Fruit fly (Drosophila melanogaster) whole organism, embryonic: ENCODE results near the gene CG9114.

Experiments
- Atf6 ChIP-seq: fragments of 200-800 bp; sonication (Bioruptor generic); IDR thresholded peaks from 2 replicates; pipeline ENCODE4 v1.3.6; 2022; ENCODE audit warnings: missing biosample characterization, missing genetic modification characterization
- CG10543 ChIP-seq: fragments of 200-800 bp; sonication (Bioruptor generic); optimal IDR thresholded peaks from 3 replicates; lab custom pipeline; 2017; ENCODE audit warnings: missing biosample characterization, mild to moderate bottlenecking, missing genetic modification characterization, moderate library complexity
- CG11247 ChIP-seq: fragments of 200-800 bp; sonication (Bioruptor generic); IDR thresholded peaks from 2 replicates; pipeline ENCODE4 v1.3.6; 2022; ENCODE audit warnings: missing biosample characterization, missing genetic modification characterization
- CG11504 ChIP-seq: fragments of 200-800 bp; sonication (Bioruptor generic); optimal IDR thresholded peaks from 3 replicates; lab custom pipeline; 2019; ENCODE audit warnings: missing biosample characterization, mild to moderate bottlenecking, missing genetic modification characterization, moderate library complexity
- CG12769 ChIP-seq: fragments of 200-800 bp; sonication (Bioruptor generic); optimal IDR thresholded peaks from 2 replicates; lab custom pipeline; 2019; ENCODE audit warnings: missing biosample characterization, mild to moderate bottlenecking, missing genetic modification characterization, moderate library complexity
- CG17359 ChIP-seq: fragments of 200-800 bp; sonication (Bioruptor generic); optimal IDR thresholded peaks from 3 replicates; lab custom pipeline; 2018; ENCODE audit warnings: missing biosample characterization, mild to moderate bottlenecking, missing genetic modification characterization, moderate library complexity
- CG2712 ChIP-seq: fragments of 200-800 bp; optimal IDR thresholded peaks from 3 replicates; lab custom pipeline; 2019; ENCODE audit warnings: missing biosample characterization, mild to moderate bottlenecking, missing genetic modification characterization, moderate library complexity
- CG2889 ChIP-seq: fragments of 200-800 bp; sonication (Bioruptor generic); IDR thresholded peaks from 3 replicates; pipeline ENCODE4 v1.3.6; 2022; ENCODE audit warnings: missing biosample characterization, missing genetic modification characterization
- CG31224 ChIP-seq: fragments of 200-800 bp; sonication (Bioruptor generic); IDR thresholded peaks from 2 replicates; pipeline ENCODE4 v1.3.6; 2022; ENCODE audit warnings: missing biosample characterization, missing genetic modification characterization
- CG3407 ChIP-seq: fragments of 200-800 bp; sonication (Bioruptor generic); optimal IDR thresholded peaks from 2 replicates; lab custom pipeline; 2018; ENCODE audit warnings: missing biosample characterization, mild to moderate bottlenecking, missing genetic modification characterization
- CG34376 ChIP-seq: fragments of 200-800 bp; sonication (Bioruptor generic); optimal IDR thresholded peaks from 2 replicates; lab custom pipeline; 2018; ENCODE audit warnings: missing biosample characterization, mild to moderate bottlenecking, missing genetic modification characterization
- CG4730 ChIP-seq: fragments of 200-800 bp; sonication (Bioruptor generic); IDR thresholded peaks from 2 replicates; pipeline ENCODE4 v1.3.6; 2022; ENCODE audit warnings: missing biosample characterization, missing genetic modification characterization
- CG6854 ChIP-seq: fragments of 200-800 bp; sonication (Bioruptor generic); optimal IDR thresholded peaks from 3 replicates; lab custom pipeline; 2017; ENCODE audit warnings: missing biosample characterization, mild to moderate bottlenecking, missing genetic modification characterization
- CG7271 ChIP-seq: fragments of 200-800 bp; sonication (Bioruptor generic); optimal IDR thresholded peaks from 2 replicates; lab custom pipeline; 2018; ENCODE audit warnings: missing biosample characterization, mild to moderate bottlenecking, missing genetic modification characterization, moderate library complexity
- CG7357 ChIP-seq: fragments of 200-800 bp; sonication (Bioruptor generic); IDR thresholded peaks from 3 replicates; pipeline ENCODE4 v1.3.6; 2022; ENCODE audit warnings: missing biosample characterization, missing genetic modification characterization
- CG9215 ChIP-seq: fragments of 200-800 bp; sonication (Bioruptor generic); IDR thresholded peaks from 2 replicates; pipeline ENCODE4 v1.3.6; 2022; ENCODE audit warnings: missing biosample characterization, missing genetic modification characterization
- CG9727 ChIP-seq: fragments of 200-800 bp; sonication (Bioruptor generic); optimal IDR thresholded peaks from 3 replicates; lab custom pipeline; 2017; ENCODE audit warnings: missing biosample characterization, mild to moderate bottlenecking, missing genetic modification characterization
- CoRest ChIP-seq: fragments of 200-800 bp; sonication (Bioruptor generic); optimal IDR thresholded peaks from 3 replicates; lab custom pipeline; 2018; ENCODE audit warnings: missing biosample characterization, mild to moderate bottlenecking, missing genetic modification characterization, moderate library complexity
- Dad ChIP-seq: fragments of 200-800 bp; sonication (Bioruptor generic); optimal IDR thresholded peaks from 3 replicates; lab custom pipeline; 2016; ENCODE audit warnings: missing biosample characterization, missing genetic modification characterization
- Doc3 ChIP-seq: fragments of 200-800 bp; sonication (Bioruptor generic); IDR thresholded peaks from 3 replicates; pipeline ENCODE4 v1.3.6; 2022; ENCODE audit warnings: missing biosample characterization, missing genetic modification characterization; ENCODE audit not compliant: partially characterized antibody
- E2f1 ChIP-seq: fragments of 200-800 bp; sonication (Bioruptor generic); IDR thresholded peaks from 2 replicates; pipeline ENCODE4 v1.3.6; 2022; ENCODE audit warnings: missing biosample characterization, missing genetic modification characterization
- HHEX ChIP-seq: fragments of 200-800 bp; sonication (Bioruptor generic); optimal IDR thresholded peaks from 3 replicates; lab custom pipeline; 2017; ENCODE audit warnings: missing biosample characterization, mild to moderate bottlenecking, missing genetic modification characterization, missing genetic modification reagents
- Hr39 ChIP-seq: fragments of >200 bp; optimal IDR thresholded peaks from 2 replicates; lab custom pipeline; 2017
- Hsf ChIP-seq: fragments of 200-800 bp; sonication (Bioruptor generic); optimal IDR thresholded peaks from 3 replicates; lab custom pipeline; 2016; ENCODE audit warnings: missing biosample characterization, missing genetic modification characterization
- Lhr ChIP-seq: fragments of 200-800 bp; sonication (Bioruptor generic); optimal IDR thresholded peaks from 3 replicates; lab custom pipeline; 2017; ENCODE audit warnings: mild to moderate bottlenecking, missing biosample characterization, missing genetic modification reagents, missing genetic modification characterization
- MBD-R2 ChIP-seq: fragments of 200-800 bp; sonication (Bioruptor generic); IDR thresholded peaks from 2 replicates; pipeline ENCODE4 v1.3.6; 2022; ENCODE audit warnings: missing biosample characterization, missing genetic modification characterization
- Max ChIP-seq: fragments of 200-800 bp; sonication (Bioruptor generic); optimal IDR thresholded peaks from 2 replicates; lab custom pipeline; 2016; ENCODE audit warnings: missing biosample characterization, mild to moderate bottlenecking, missing genetic modification characterization
- Meics ChIP-seq: fragments of 200-800 bp; sonication (Bioruptor generic); optimal IDR thresholded peaks from 2 replicates; lab custom pipeline; 2017; ENCODE audit warnings: missing biosample characterization, mild to moderate bottlenecking, missing genetic modification characterization
- Sry-δ ChIP-seq: fragments of 200-800 bp; sonication (Bioruptor generic); optimal IDR thresholded peaks from 2 replicates; lab custom pipeline; 2016; ENCODE audit warnings: missing biosample characterization, missing genetic modification characterization
- Trl ChIP-seq, 3 experiments: fragments of >200 bp in 2 of 3; fragments of 200-800 bp in 1 of 3; sonication (Bioruptor generic) in 1 of 3; optimal IDR thresholded peaks; 2 replicates in 1 of 3; 3 replicates in 2 of 3; lab custom pipeline; 2016 to 2017; ENCODE audit warnings: missing biosample characterization in 1 of 3, missing genetic modification characterization in 1 of 3
- ab ChIP-seq: fragments of 200-800 bp; sonication (Bioruptor generic); optimal IDR thresholded peaks from 2 replicates; lab custom pipeline; 2016; ENCODE audit warnings: missing biosample characterization, missing genetic modification characterization
- al ChIP-seq: fragments of 200-800 bp; sonication (Bioruptor generic); IDR thresholded peaks from 2 replicates; pipeline ENCODE4 v1.3.6; 2022; ENCODE audit warnings: missing biosample characterization, missing genetic modification characterization
- bbx ChIP-seq: fragments of 200-800 bp; sonication (Bioruptor generic); IDR thresholded peaks from 2 replicates; pipeline ENCODE4 v1.3.6; 2022; ENCODE audit warnings: missing biosample characterization, missing genetic modification characterization; ENCODE audit not compliant: partially characterized antibody
- bowl ChIP-seq: fragments of 200-800 bp; sonication (Bioruptor generic); IDR thresholded peaks from 2 replicates; pipeline ENCODE4 v1.3.6; 2022; ENCODE audit warnings: missing biosample characterization, missing genetic modification characterization
- chinmo ChIP-seq: fragments of 200-800 bp; sonication (Bioruptor generic); IDR thresholded peaks from 4 replicates; pipeline ENCODE4 v1.3.6; 2022; ENCODE audit warnings: missing biosample characterization, missing genetic modification characterization; ENCODE audit not compliant: partially characterized antibody
- crol ChIP-seq: fragments of 200-800 bp; sonication (Bioruptor generic); IDR thresholded peaks from 2 replicates; pipeline ENCODE4 v1.3.6; 2022; ENCODE audit warnings: missing biosample characterization, missing genetic modification characterization
- exex ChIP-seq: fragments of 200-800 bp; sonication (Bioruptor generic); optimal IDR thresholded peaks from 4 replicates; lab custom pipeline; 2018; ENCODE audit warnings: missing biosample characterization, mild to moderate bottlenecking, missing genetic modification characterization, moderate library complexity
- fd96Cb ChIP-seq: fragments of 200-800 bp; sonication (Bioruptor generic); optimal IDR thresholded peaks from 2 replicates; lab custom pipeline; 2018; ENCODE audit warnings: missing biosample characterization, mild to moderate bottlenecking, missing genetic modification characterization, moderate library complexity
- gcm2 ChIP-seq: fragments of 200-800 bp; sonication (Bioruptor generic); optimal IDR thresholded peaks from 2 replicates; lab custom pipeline; 2016; ENCODE audit warnings: missing biosample characterization, missing genetic modification characterization
- ind ChIP-seq: fragments of 200-800 bp; sonication (Bioruptor generic); optimal IDR thresholded peaks from 3 replicates; lab custom pipeline; 2016; ENCODE audit warnings: missing biosample characterization, missing genetic modification characterization
- jing ChIP-seq: fragments of 200-800 bp; sonication (Bioruptor generic); optimal IDR thresholded peaks from 2 replicates; lab custom pipeline; 2018; ENCODE audit warnings: missing biosample characterization, mild to moderate bottlenecking, missing genetic modification characterization
- mam ChIP-seq: fragments of 200-800 bp; sonication (Bioruptor generic); optimal IDR thresholded peaks from 3 replicates; lab custom pipeline; 2016; ENCODE audit warnings: missing biosample characterization, missing genetic modification characterization
- prd ChIP-seq, 3 experiments: fragments of >200 bp in 2 of 3; fragments of 200-800 bp in 1 of 3; sonication (Bioruptor generic) in 1 of 3; optimal IDR thresholded peaks in 2 of 3; IDR thresholded peaks in 1 of 3; 2 replicates in 2 of 3; 3 replicates in 1 of 3; pipeline versions ENCODE4 v1.3.6 to Lab custom; 2017 to 2022; ENCODE audit warnings: missing biosample characterization in 1 of 3, missing genetic modification characterization in 1 of 3
- row ChIP-seq: fragments of 200-800 bp; sonication (Bioruptor generic); IDR thresholded peaks from 3 replicates; pipeline ENCODE4 v1.3.6; 2022; ENCODE audit warnings: missing biosample characterization, missing genetic modification characterization
- sd ChIP-seq: fragments of 200-800 bp; sonication (Bioruptor generic); optimal IDR thresholded peaks from 3 replicates; lab custom pipeline; 2018; ENCODE audit warnings: missing biosample characterization, mild to moderate bottlenecking, missing genetic modification characterization, moderate library complexity
- sug ChIP-seq: fragments of 200-800 bp; optimal IDR thresholded peaks from 2 replicates; lab custom pipeline; 2019; ENCODE audit warnings: missing biosample characterization, mild to moderate bottlenecking, missing genetic modification characterization, moderate library complexity
- z ChIP-seq: fragments of 200-800 bp; sonication (Bioruptor generic); IDR thresholded peaks from 3 replicates; pipeline ENCODE4 v1.3.6; 2022; ENCODE audit warnings: missing biosample characterization, missing genetic modification characterization

CG9114 gene

DNA sequence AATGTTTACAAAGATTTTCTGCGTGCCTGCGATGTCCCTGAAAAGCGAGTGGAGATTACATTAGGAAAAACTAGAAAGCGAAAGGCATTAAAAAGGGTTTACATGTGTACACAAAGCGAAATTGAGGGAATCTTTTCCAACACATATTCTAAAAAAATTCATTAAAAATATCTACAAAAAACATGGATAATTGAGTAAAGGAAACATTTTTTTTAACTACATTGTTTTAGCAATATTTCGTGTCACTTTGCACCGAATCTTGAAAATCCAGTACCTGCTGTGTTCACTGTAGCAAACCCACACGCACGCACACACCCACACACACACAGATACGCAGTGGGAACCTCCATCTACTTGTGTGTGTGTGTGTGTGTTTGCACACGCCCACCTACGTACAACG is 28.7 kb downstream of the CG9114 start (continued):
- peak; percentile 19 for TF ChIP-seq CG6854
- no peak for TF ChIP-seq gcm2 (GFP tag; lab: Kevin White, UChicago)
- TF ChIP-seq Trl (optimal IDR thresholded peaks at IDR 0.05; lab: Kevin White, UChicago) = no peak
- no peak for TF ChIP-seq Trl (GFP tag; optimal IDR thresholded peaks at IDR 0.05; lab: Kevin White, UChicago)
- no peak for TF ChIP-seq fd96Cb (tag; lab: Kevin White, UChicago)
- TF ChIP-seq CG17359 (tag; lab: Kevin White, UChicago) = peak; percentile 9
- TF ChIP-seq prd (optimal IDR thresholded peaks at IDR 0.05; lab: Kevin White, UChicago) = no peak
- peak; percentile 60 for TF ChIP-seq prd (GFP tag; IDR thresholded peaks at IDR 0.05; lab: Robert Waterston, UW)
- 0 out of 2 replicates have a peak, but pooled peaks have one; percentile 24 for TF ChIP-seq MBD-R2 (GFP tag; lab: Robert Waterston, UW)
- no peak for TF ChIP-seq Hr39 (lab: Kevin White, UChicago)
- TF ChIP-seq CoRest = peak; percentile 16
- TF ChIP-seq Atf6 (GFP tag; lab: Robert Waterston, UW) = peak; percentile 32; the same call in 1 of the 2 replicates
- peak; percentile 23; the same call in 1 of the 2 replicates for TF ChIP-seq CG31224
- TF ChIP-seq ind (GFP tag; lab: Kevin White, UChicago) = peak; percentile 14
- TF ChIP-seq Meics (GFP tag; lab: Kevin White, UChicago) = peak; percentile 56
- peak; percentile 7 for TF ChIP-seq Hsf (GFP tag; lab: Kevin White, UChicago)
- TF ChIP-seq jing = no peak
- peak; percentile 23; the same call in 1 of the 2 replicates for TF ChIP-seq CG9215 (GFP tag; lab: Robert Waterston, UW)
- TF ChIP-seq CG4730 (GFP tag; lab: Robert Waterston, UW) = 0 out of 2 replicates have a peak, but pooled peaks have one; percentile 12
- TF ChIP-seq CG7357 = no peak

DNA sequence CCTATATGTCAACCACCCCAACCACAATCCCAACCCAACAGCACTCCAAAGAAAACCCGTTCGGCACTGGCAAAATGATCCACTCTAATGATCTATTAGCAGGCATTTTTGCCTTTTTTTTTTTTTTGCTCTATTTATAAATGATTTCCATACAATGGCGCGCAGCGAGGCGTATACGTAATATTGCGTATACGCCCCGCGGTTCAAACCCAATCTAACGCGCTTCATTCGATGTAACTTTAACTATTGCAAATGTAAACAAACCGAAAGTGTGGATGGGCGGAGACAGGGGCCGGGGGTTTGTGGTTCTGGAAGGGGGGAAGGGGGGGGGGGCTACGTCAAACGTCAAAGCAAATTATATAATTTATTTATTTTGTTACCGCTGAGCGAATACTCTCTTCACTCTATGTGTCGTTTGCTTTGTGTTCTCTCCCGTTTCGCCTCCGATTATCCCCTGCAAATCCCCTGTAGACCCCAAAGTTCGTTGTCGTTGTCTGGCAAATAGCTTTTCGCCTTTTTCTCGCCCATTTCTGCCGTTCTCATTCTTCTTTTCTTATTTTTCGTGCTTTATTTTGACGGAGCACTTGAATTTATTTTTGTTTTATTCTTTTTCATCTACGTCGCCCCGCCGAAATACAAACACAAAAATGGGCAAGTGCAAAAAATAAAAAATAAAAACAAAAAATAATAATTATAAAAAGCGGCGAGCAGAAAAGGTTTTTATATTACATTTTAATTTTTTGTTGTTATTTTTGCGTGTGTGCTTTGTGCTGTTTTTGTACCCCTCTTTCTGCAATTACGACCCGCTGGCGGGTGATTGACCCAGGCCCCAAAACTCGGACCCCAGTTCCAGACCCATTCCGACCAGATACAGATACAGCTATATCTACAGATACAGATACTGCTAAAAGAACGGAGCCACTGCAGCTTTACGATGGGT is 29.5 kb downstream of the CG9114 start:
- TF ChIP-seq Atf6 (GFP tag; lab: Robert Waterston, UW) = no peak
- no peak for TF ChIP-seq mam (GFP tag; lab: Kevin White, UChicago)
- no peak for TF ChIP-seq CG3407 (GFP tag; lab: Kevin White, UChicago)
- TF ChIP-seq CG7271 (tag; lab: Kevin White, UChicago) = no peak
- TF ChIP-seq Max (GFP tag; lab: Kevin White, UChicago) = no peak
- TF ChIP-seq exex (tag; lab: Kevin White, UChicago) = no peak
- no peak for TF ChIP-seq E2f1 (GFP tag; lab: Robert Waterston, UW)
- peak; percentile 92 for TF ChIP-seq crol
- TF ChIP-seq CG34376 = peak; percentile 21
- TF ChIP-seq chinmo (GFP tag; lab: Robert Waterston, UW) = 0 out of 4 replicates have a peak, but pooled peaks have one; percentile 40
- no peak for TF ChIP-seq z
- no peak for TF ChIP-seq Doc3 (GFP tag; lab: Robert Waterston, UW)
- TF ChIP-seq al (GFP tag; lab: Robert Waterston, UW) = no peak
- TF ChIP-seq CG2712 (tag; lab: Kevin White, UChicago) = no peak
- no peak for TF ChIP-seq CG11504 (tag; lab: Kevin White, UChicago)
- peak; percentile 36 for TF ChIP-seq CG12769 (tag; lab: Kevin White, UChicago)
- TF ChIP-seq sug (tag; lab: Kevin White, UChicago) = peak; percentile 52
- no peak for TF ChIP-seq ab
- TF ChIP-seq CG10543 (GFP tag; lab: Kevin White, UChicago) = peak; percentile 46
- no peak for TF ChIP-seq bowl (GFP tag; lab: Robert Waterston, UW)
- no peak for TF ChIP-seq Lhr
- TF ChIP-seq sd (tag; lab: Kevin White, UChicago) = peak; percentile 32
- no peak for TF ChIP-seq CG9215 (GFP tag; lab: Robert Waterston, UW)
- TF ChIP-seq HHEX (GFP tag; lab: Kevin White, UChicago) = no peak
- TF ChIP-seq bbx (GFP tag; lab: Robert Waterston, UW) = no peak
- no peak for TF ChIP-seq Dad (GFP tag; lab: Kevin White, UChicago)
- TF ChIP-seq CG2889 (GFP tag; lab: Robert Waterston, UW) = no peak
- no peak for TF ChIP-seq row
- TF ChIP-seq CG9727 (GFP tag; lab: Kevin White, UChicago) = no peak
- TF ChIP-seq CG11247 (GFP tag; lab: Robert Waterston, UW) = no peak
- TF ChIP-seq Sry-δ = no peak
